Worm (Caenorhabditis elegans) whole organism, L4/young adult: ENCODE results near the gene sea-1.

ENCODE experiments used
- W03F9.2 ChIP-seq: fragments of 150-350 bp; optimal IDR thresholded peaks from 2 replicates; lab custom pipeline; 2014; ENCODE audit warnings: missing biosample characterization, missing genetic modification characterization
- dao-5 ChIP-seq: sonication (generic microtip); optimal IDR thresholded peaks from 2 replicates; lab custom pipeline; 2016; ENCODE audit warnings: missing genotype, missing genetic modification characterization, moderate library complexity, missing compliant biosample characterization
- him-1 ChIP-seq: sonication (generic microtip); optimal IDR thresholded peaks from 2 replicates; lab custom pipeline; 2016; ENCODE audit warnings: missing genotype, missing genetic modification reagents, missing genetic modification characterization, missing compliant biosample characterization

Gene sea-1

ce11 chrII:3682770-3683234 is 9.4 kb upstream of the sea-1 start, which contains the start of gene F19B10.1:
TSS of gene F19B10.1 (plus strand) at chrII:3683184.
- peak; percentile 67 for TF ChIP-seq W03F9.2 (tag; lab: Kevin White, UChicago)
- TF ChIP-seq dao-5 (tag; lab: Kevin White, UChicago) = no peak
- no peak for TF ChIP-seq him-1 (tag; lab: Kevin White, UChicago)

ce11 chrII:3681365-3682083 is 8.1 kb upstream of the sea-1 start, which contains the start of gene F19B10.10:
TSS of gene F19B10.10 (minus strand) at chrII:3681415.
- no peak for TF ChIP-seq him-1 (tag; lab: Kevin White, UChicago)
- TF ChIP-seq dao-5 (tag; lab: Kevin White, UChicago) = no peak
- TF ChIP-seq W03F9.2 (tag; lab: Kevin White, UChicago) = no peak

DNA sequence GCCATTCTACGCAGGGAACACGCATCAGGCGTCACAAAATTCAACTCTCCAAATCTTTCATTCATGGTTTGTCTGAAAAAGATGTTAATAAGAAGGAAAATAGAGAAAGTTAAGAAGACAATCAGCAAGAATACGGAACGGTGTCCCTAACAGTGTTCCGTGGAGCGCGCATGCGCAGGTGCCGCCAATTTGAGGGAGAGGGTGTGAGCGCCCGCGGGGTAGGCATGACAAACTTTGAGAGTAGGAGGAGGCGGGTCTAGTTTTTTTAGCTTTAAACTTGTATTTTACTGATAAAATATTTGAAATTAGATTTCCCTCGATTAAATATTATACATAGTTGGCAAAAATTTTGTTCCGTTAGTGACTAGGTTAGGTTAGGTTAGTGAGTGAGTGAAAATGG is 7.0 kb upstream of the sea-1 start:
- no peak for TF ChIP-seq him-1 (tag; lab: Kevin White, UChicago)
- no peak for TF ChIP-seq dao-5 (tag; lab: Kevin White, UChicago)
- no peak for TF ChIP-seq W03F9.2 (tag; lab: Kevin White, UChicago)

- TF ChIP-seq dao-5 (tag; lab: Kevin White, UChicago) (no peak), him-1 (tag; lab: Kevin White, UChicago) (no peak), W03F9.2 (tag; lab: Kevin White, UChicago) (no peak)
Observed at ce11 chrII:3678978-3679377, 5.6 kb upstream of the sea-1 start.

DNA sequence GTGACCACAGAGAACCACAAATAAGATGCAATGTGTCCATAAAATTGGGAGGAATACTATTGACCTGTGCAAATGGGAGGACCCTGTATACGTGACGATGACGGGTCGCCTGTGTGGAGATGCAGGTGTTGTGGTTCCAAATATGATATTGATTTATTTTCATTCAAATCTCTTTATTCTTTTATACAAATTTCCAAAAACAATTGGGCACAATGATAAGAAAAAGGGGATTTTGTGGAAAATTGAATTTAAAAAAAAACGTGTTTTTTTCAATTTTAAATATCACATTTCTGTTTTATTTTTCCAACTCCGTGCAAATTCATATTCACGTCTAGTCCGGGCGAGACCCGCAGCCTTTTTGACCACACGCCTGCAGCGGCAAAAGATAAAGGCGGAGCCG is 1.8 kb upstream of the sea-1 start, which contains the start of gene F19B10.2:
TSS of gene F19B10.2 (plus strand) at position 301 of the 400 bp plus-strand sequence.
- no peak for TF ChIP-seq him-1 (tag; lab: Kevin White, UChicago)
- TF ChIP-seq dao-5 (tag; lab: Kevin White, UChicago) = no peak
- TF ChIP-seq W03F9.2 (tag; lab: Kevin White, UChicago) = no peak

ce11 chrII:3670956-3671355 is 2.4 kb downstream of the sea-1 start, which contains the start of gene srx-98:
TSS of gene srx-98 (minus strand) at chrII:3671056.
- no peak for TF ChIP-seq W03F9.2 (tag; lab: Kevin White, UChicago)
- TF ChIP-seq him-1 (tag; lab: Kevin White, UChicago) = no peak
- no peak for TF ChIP-seq dao-5 (tag; lab: Kevin White, UChicago)

DNA sequence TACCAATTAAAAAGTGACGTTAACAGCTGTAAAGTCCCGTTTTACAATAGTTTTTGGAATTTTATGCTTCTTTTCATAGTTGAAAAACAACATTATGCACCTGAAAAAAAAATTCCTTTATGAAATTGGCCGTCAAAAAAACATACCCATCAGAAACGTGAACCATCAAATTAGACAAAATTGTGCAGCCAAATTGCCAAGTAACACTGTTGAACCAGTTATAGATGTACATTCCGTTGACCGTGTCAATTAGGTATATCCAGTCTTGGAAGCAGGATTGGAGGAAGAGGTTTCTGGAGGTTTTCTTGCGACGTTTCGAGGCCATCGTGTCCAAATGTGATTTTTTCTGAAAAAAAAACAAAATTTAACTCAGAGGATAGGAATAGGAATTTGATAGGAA is 4.1 kb downstream of the sea-1 start, which contains the start of gene srx-97:
TSS of gene srx-97 (minus strand) at position 101 of the 400 bp plus-strand sequence.
- no peak for TF ChIP-seq dao-5 (tag; lab: Kevin White, UChicago)
- no peak for TF ChIP-seq W03F9.2 (tag; lab: Kevin White, UChicago)
- TF ChIP-seq him-1 (tag; lab: Kevin White, UChicago) = no peak

DNA sequence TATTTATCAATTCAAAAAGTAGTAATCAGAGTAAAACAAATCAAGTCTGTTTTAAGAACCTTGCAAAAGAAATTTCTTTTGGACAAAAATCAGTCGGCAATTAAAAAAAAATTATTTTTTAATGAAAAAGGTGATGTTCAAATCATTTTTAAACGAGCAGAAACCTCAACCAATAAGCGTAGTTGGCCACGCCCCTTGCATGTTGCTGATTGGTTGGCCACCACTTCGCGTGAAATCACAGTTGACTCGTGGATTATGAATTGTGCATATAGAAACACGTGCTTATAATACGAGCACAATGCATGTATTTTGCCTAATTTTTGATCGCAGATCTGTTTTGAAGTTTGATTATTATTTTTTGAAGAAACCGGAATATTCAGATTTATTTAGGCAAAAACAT is 8.2 kb downstream of the sea-1 start:
- no peak for TF ChIP-seq W03F9.2 (tag; lab: Kevin White, UChicago)
- TF ChIP-seq dao-5 (tag; lab: Kevin White, UChicago) = no peak
- TF ChIP-seq him-1 (tag; lab: Kevin White, UChicago) = no peak

DNA sequence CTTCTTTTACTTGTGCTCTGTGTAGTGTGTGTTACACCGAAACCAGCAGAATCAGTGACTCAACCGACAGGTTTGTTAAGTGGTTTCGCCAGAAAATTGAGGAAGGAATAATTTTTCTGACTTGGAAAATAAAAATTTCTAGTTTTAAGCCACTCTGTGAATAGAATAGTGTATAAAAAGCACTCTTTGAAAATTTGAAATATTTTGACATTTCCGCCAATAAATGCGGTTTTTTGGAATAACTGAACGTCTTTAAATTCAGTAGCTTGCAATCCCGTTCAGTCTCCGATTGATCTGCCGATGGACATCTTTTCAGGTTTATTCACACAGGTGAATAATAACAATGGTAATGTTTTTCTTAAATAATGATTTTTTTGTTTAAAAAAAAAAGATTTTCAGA is 8.9 kb downstream of the sea-1 start, which contains the start of gene F19B10.3:
TSS of gene F19B10.3 (plus strand) at position 301 of the 400 bp plus-strand sequence.
- no peak for TF ChIP-seq W03F9.2 (tag; lab: Kevin White, UChicago)
- TF ChIP-seq dao-5 (tag; lab: Kevin White, UChicago) = no peak
- no peak for TF ChIP-seq him-1 (tag; lab: Kevin White, UChicago)

- TF ChIP-seq him-1 (tag; lab: Kevin White, UChicago) (no peak), W03F9.2 (tag; lab: Kevin White, UChicago) (no peak), dao-5 (tag; lab: Kevin White, UChicago) (no peak)
Observed at ce11 chrII:3663796-3664195, 9.6 kb downstream of the sea-1 start, which contains the start of gene F19B10.6. TSS of gene F19B10.6 (minus strand) at chrII:3663896.

- TF ChIP-seq him-1 (tag; lab: Kevin White, UChicago) = no peak
- no peak for TF ChIP-seq W03F9.2 (tag; lab: Kevin White, UChicago)
- TF ChIP-seq dao-5 (tag; lab: Kevin White, UChicago) = no peak
Observed at ce11 chrII:3661932-3662331, 11.5 kb downstream of the sea-1 start, which contains the start of gene F19B10.13. TSS of gene F19B10.13 (plus strand) at chrII:3662274.

DNA sequence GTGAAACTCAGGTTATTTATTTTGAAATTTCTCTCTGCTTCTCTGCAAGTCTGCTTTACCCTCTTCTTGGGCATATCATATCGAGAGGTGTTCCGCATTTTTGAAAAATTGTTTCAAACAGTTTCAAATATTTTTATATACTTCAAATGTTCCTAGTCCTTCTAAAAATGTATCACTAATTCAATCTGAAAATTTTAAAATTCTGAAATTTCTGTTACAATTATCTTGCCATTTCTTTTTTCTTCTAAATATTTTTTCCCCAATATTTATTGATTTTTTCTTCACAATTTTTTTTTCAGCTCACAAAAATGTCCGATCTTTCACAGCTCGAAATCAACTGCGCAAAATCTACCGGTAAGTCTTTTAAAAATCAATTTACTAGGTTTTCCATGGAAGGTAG is 13.6 kb downstream of the sea-1 start, which contains the start of gene F19B10.4:
TSS of gene F19B10.4 (plus strand) at position 301 of the 400 bp plus-strand sequence.
- TF ChIP-seq W03F9.2 (tag; lab: Kevin White, UChicago) = no peak
- no peak for TF ChIP-seq him-1 (tag; lab: Kevin White, UChicago)
- no peak for TF ChIP-seq dao-5 (tag; lab: Kevin White, UChicago)

DNA sequence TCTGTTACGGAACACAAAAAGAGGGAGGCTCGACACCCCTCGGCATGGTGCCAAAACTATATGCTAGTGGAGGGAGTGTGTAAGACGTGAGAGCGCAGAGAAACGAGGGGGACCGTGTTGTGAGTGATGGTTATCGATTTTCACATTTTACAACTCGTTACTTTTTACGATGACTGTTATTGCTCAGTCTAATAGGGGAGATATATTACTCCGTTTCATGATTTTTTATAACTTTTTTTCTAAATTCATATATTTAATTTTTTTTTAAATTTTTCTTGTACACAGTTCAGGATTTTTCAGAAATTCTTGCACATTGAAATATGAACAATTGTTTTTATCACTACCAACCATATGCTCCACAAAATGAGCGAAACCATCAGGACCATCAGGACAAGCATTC is 18.0 kb downstream of the sea-1 start, which contains the start of gene F19B10.5:
TSS of gene F19B10.5 (plus strand) at position 301 of the 400 bp plus-strand sequence.
- TF ChIP-seq W03F9.2 (tag; lab: Kevin White, UChicago) (no peak), dao-5 (tag; lab: Kevin White, UChicago) (no peak), him-1 (tag; lab: Kevin White, UChicago) (no peak)
